Fruit fly (Drosophila melanogaster) whole organism, larva: ENCODE data around the gene CG11373.

Experiments used
- noc ChIP-seq: fragments of 200-800 bp; sonication (Bioruptor generic); optimal IDR thresholded peaks from 3 replicates; lab custom pipeline; 2019; ENCODE audit warnings: missing biosample characterization, mild to moderate bottlenecking, missing genetic modification characterization, moderate library complexity

The CG11373 gene

DNA sequence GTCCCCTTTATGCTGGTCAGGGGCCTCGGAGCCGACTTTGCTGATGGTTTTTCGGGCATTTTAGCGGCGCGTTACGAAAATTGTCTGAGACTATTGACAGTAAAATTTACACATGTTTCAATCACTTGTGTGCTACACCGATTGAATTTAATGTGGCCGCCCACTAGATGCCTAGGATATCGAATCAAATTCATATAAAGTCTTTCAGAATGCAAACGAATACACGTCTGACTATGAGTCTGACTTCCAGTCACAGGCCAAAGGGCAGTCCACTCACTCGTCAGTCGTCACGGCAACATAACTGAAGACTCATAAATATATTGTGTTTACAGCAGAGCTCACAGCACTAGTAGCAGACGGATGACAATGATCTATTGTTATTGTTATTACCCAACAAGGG lies at the start of gene CG11373:
TSS of gene CG11373 (minus strand) at position 101 of the 400 bp plus-strand sequence.
- no peak for TF ChIP-seq noc

DNA sequence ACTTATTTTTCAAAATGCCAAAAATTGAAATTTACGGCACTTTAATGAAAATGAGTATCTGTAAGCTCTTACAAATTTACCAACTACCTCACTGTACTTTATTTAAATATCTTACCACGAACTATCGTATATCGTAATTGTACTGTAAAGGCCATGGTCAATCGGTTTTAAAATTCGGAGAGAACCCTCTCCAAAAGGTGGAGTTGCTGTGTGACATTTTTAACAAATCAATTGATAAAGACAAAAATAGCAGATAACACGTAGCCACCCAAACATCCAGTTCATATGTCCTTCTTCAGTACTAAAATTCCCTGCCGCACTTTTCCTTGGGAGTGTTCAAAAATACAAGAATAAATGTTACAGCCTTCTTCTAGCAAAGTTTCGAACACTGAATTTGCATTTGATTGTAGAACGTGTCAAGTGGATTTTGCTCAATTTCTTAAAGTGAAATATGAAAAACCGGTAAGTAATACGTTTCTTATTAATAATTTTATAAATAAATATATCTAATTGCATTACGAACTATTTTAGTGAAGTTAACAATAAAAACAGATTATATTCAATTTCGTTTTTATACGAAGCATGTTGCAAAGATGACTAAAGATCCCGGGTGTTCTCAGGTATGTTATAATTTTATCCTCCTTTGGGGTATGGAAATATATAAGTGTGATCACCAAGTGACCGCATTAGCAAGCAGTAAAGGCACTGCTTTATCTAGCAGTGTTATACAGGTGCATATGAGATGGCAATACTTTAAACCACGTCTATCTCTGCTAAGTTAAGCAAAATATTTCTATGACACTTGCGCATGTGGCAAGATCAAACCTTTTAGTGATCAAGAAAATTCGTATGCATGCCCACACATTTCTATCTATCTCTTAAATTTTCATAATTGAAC lies 49.0 kb upstream of the CG11373 start:
- TF ChIP-seq noc = no peak

DNA sequence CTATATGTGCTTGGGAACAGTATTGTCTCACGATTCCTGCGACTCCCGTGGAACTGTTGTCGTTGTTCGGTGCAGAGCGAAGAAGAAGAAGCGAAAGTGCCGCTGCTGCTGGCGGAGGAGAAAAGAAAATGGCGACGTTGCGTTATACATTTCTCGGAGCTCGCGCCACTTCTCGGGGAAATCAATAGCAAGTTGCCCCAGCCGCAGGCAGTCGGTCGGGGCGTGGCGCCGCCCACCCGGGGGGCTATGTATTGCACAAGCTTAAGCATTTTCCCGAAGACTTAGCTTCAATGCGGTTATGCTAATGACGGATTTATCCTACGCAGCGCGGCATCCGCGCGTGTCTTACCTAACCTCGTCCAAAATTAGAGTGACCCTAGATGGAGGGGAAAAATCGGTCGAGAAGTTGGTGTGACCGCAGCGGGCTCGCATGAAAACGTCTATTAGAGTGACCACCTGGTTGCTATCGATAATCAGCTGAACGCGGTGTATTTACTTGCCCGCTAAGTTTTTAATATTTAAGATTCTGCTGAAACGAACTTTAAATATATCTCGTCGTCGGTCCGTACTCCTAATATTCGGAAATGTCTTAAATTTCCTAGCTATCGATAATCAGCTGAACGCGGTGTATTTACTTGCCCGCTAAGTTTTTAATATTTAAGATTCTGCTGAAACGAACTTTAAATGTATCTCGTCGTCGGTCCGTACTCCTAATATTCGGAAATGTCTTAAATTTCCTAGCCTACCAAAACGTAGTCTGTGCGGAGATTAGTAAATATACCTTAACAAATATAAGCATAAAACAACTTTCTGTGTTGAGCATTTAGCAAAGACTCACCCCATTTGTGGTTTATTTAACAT lies 47.6 kb upstream of the CG11373 start, which contains the start of gene Rm62:
TSS of gene Rm62 (minus strand) at position 378 of the 861 bp plus-strand sequence.
- TF ChIP-seq noc = peak; percentile 36

DNA sequence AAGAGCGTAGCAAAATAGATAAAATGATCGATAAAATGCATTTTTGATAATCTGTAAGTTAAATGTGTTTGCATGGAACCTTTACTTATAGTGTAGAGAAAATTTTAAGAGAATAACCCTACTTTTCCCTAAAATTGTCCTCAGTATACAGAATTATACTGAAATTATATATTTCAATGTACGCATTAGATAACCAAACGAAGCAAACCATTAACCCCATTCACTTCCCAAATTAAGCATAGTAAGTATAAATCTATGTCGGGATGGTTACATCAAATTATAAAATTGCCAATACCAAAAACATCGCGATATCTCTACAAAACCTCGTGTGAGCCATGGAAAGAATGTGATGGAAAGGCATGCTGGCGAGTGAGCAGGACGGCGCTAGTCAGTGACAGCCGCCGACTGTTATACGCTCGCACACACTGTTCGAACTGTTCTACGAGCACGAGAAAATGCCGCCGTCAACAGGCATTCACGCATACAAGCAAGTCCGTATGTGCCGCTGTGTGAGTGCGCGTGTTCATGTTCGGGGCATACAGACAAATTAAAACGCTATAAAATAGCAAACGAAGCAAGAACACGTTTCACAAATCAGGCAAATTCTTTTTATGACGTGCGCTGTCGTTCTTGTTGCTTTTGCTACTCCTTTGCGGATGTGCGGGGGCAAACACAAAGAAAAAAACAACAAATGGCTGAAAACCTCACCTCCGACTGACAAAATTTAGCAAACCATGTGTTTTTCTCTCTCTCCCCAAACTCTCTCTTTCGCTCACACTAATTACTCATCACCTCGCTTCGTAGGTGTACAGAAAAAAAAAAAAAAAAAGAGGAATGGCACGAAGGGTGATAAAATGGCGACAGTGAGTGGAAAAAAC lies 46.6 kb upstream of the CG11373 start:
- peak; percentile 42 for TF ChIP-seq noc

DNA sequence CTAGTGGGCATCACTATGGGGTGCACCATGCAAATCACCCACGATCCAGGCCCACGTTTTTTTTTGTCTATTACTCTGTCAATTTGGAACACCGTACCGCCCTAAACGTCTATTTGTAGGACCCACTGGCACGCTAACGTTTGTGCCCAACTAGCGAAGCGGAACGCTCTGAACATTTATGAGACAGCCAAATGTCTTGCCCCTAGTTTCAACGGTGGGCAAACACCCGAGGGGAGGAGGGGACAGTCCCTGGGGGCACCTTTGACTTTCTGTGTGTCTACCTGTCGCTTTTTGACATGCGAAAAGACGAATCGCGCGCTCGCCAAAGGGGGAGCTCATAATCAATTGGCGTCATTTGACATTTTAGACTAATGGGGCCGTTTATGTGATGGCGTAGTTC lies 45.8 kb upstream of the CG11373 start:
- TF ChIP-seq noc = no peak

DNA sequence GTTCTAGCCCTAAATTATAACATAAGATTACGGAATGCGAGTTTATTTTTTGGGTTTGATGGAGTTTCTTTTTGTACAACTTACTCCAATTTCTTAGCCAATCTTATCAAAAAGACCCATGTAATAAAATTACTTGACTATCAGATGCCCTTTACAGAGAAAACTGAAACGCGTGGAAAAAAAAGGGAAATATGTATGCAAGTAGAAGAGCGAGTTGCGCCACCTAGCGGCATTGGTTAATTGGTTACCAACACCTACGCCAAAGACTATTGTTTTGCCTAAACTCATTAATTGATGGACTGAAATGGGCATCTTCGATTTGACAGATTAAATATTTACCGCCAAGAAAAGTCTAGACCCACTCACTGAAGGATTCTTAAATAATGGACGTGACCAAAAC lies 38.0 kb upstream of the CG11373 start:
- no peak for TF ChIP-seq noc

DNA sequence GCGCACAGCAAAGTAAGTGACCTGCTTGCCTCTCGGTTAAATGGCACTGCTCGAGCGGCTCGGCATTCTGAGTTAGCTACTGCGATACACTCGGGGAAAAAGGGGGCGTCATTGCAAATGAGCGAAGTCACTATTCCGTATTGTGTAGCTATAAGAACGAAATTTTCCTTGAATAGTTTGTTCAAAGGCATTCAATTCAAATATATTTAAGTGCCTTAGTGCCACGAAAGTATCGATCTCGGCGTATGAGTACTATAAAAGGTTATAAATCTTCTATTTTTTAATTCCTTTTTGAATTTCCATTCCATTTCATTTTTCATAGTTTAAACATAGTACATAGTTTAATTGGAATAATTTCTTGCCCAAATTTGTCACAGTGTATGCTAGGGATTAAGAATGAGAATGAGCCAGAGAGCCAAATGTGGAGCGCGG lies 37.5 kb upstream of the CG11373 start:
- peak; percentile 21 for TF ChIP-seq noc

DNA sequence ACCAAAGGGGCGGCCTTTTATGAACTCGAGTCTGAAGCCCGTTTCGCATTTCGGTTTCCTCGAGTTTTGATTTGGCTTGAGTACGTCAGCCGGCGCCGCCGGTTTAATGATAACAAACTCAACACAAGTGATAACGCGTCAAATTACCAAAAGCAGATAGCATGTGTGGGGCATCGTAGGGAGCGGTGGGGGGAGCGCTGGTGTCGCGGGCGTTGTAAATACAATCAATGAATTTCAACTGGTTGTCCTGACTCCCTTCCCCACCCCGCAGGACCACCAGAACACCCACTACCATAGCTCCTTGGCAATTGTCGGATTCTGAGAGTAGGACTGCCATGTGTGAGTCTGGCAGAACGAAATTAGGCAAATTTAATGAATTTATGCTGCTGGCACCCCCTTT lies 37.0 kb upstream of the CG11373 start:
- no peak for TF ChIP-seq noc

DNA sequence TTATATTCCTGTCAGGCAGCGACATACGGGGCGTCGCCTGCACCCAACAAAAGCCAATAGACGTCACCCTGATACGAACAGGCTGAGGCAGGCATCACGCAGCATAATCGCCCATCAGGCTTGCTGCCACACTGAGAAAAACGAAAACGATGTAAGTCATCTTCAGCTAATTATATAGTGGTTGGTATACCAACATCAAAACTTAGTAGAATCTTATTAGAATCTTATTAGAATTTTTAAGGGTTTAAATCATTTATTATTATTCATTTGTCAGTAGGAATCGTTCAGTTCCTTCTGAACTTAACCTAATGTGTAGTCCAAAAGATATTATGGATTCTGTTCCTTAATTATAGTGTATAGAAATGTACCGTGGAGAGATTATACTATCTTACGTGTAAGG lies 34.6 kb upstream of the CG11373 start:
- no peak for TF ChIP-seq noc

DNA sequence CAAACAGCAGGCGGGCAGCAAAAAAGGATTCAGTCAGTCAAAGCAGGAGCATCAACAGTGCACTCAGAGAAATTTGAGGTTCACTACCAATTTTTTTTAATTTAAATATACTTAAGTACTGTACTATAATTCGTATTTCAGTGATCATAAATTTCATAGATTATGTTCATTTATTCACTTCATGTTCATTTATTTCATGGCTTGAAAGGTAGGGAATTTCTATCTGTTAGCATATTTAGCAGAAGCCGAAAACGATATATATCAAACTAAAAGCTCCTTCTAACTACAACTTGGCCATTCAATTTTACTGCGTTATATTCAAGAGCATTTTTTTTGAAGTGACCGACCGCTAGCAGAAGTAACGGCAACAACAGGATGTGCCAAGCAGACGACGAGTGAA lies 33.1 kb upstream of the CG11373 start:
- no peak for TF ChIP-seq noc

DNA sequence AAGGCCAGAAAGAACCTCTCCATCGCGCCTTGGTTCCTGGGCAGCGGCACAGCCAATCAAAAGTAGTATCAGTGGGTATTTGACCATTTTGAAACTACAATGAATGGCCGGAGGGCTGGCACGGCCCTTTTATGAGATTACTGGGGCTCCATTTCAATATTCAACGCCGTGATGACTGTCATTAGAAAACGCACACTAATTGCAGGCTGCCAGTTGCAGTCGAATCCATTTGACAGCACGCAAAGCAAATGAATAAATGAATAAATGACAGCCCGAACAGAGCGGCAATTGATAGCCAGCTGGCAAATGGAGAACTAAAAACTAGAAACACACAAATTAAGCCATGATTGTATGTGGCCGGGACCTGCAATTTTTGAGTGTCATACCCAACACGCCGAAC lies 15.9 kb upstream of the CG11373 start, which contains the start of gene Obp83b:
TSS of gene Obp83b (minus strand) at position 101 of the 400 bp plus-strand sequence.
- no peak for TF ChIP-seq noc

DNA sequence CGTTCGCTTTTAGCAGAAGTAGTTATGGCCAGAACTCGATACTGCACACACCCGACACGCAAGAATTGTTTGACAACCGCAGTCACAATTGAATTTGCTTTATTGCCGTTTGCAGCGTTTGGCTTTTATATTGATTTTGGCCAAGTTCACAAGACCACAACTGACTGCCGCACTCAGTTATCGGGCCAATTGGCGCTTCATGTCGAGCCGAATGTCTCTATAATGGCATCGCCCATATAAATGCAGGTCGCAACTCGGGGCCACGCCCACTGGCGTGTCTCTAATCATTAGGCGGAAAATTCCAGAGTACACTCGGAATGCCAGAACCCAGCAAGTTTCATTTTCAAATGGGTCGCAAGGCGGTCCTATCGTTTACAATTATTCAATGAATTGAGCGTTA lies 14.4 kb upstream of the CG11373 start, which contains the start of gene Obp83a:
TSS of gene Obp83a (minus strand) at position 101 of the 400 bp plus-strand sequence.
- no peak for TF ChIP-seq noc

DNA sequence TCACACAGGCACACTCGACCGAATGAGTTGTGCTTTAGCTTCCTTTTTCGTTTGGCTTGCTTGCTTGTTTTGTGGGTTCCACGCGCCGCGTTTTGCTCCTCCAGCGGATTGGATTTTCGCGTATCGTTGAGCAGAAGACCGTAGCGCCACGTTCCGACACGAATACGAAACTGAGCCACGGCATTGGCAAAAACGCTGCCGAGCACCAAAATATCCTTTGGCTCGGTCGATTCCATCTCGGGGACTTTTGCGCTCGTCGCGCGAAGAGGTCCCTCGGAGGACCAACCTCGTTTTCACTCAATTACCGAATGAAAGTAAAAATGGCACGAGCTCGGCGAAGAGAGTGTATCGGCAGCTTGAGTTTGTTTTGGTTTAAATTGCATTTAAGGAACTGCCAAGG lies 1.4 kb downstream of the CG11373 start, which contains the start of gene side-III:
TSS of gene side-III (minus strand) at position 174 of the 400 bp plus-strand sequence.
- no peak for TF ChIP-seq noc

DNA sequence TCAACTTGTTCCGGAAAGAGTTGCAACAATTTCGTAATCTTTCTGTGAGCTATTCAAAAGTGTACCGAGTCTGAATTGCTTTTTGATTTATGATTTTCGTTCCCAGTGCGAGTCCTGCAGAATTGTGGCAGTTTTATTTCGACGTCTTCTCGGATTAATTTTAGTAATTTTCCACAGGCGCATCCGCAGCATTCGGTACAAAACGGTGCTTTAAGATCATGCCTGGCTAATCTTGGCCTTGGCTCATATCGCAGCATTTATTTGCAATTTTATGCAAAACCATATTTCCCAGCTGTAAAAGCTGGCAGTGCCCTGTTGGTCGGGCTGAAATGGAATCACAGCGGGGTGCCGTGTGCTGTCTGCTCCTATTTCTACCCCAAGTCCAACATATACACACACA lies 23.1 kb downstream of the CG11373 start:
- no peak for TF ChIP-seq noc

DNA sequence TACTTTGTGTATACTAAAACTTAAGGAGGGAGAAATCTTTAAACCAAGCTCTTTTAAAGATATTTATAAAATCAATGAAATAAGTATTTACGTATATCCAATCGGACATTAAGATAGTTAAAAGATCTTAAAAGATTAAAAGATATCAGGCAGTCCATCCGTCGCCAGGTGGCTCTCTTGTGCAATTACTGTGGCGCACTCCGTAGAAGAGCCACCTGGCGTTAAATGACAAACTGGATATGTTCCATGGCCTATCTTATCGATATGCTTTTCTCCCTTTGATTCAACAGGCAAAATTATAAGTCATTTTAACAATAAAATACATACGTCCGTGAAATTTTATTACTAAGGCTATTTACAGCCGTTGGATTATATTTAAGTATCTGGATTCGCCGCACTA lies 32.9 kb downstream of the CG11373 start:
- TF ChIP-seq noc = no peak

DNA sequence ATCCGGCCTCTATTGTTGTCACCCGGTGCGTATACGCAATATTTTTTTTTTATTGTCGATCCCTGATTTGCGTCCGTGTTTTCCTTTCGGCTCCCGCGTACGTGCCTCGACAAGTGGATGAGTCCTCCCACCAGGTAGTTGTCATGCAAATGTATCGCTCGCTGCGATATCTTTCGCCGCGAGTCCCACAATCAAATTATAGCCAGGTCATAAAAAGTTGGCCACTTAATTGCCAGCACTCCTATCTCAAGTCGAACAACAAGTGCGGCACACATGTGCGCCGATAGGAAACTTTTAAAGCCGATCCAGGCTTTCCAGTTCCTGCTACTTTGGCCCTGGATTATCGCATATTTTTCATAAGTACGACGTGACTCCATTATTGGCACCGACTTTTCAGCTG lies 36.1 kb downstream of the CG11373 start:
- TF ChIP-seq noc = no peak
